Worm (Caenorhabditis elegans) whole organism, young adult: ENCODE data around the gene R05G6.10.

ENCODE experiments used
- B0035.1 ChIP-seq: sonication (generic microtip); optimal IDR thresholded peaks from 2 replicates; lab custom pipeline; 2016; ENCODE audit warnings: missing genetic modification characterization, mild to moderate bottlenecking, missing compliant biosample characterization, missing genotype, missing genetic modification reagents
- B0261.1 ChIP-seq: sonication (generic microtip); optimal IDR thresholded peaks from 2 replicates; lab custom pipeline; 2016; ENCODE audit warnings: mild to moderate bottlenecking, missing genetic modification characterization, moderate library complexity, missing compliant biosample characterization
- D2030.7 ChIP-seq: fragments of 200-800 bp; sonication (Bioruptor generic); IDR thresholded peaks from 2 replicates; pipeline ENCODE4 v1.3.6; 2022; ENCODE audit warnings: missing genetic modification reagents, missing genetic modification characterization, missing compliant biosample characterization
- F22D6.2 ChIP-seq: sonication (generic microtip); optimal IDR thresholded peaks from 2 replicates; lab custom pipeline; 2016; ENCODE audit warnings: mild to moderate bottlenecking, missing genetic modification characterization, missing compliant biosample characterization
- F33H1.4 ChIP-seq: fragments of 200-800 bp; sonication (Bioruptor generic); IDR thresholded peaks from 2 replicates; pipeline ENCODE4 v1.3.6; 2022; ENCODE audit warnings: missing genetic modification reagents, missing genetic modification characterization, missing compliant biosample characterization
- F37B4.10 ChIP-seq: fragments of 200-800 bp; sonication (Bioruptor generic); IDR thresholded peaks from 2 replicates; pipeline ENCODE4 v1.3.6; 2022; ENCODE audit warnings: missing genetic modification characterization, missing compliant biosample characterization
- F52B5.7 ChIP-seq: sonication (generic microtip); optimal IDR thresholded peaks from 2 replicates; lab custom pipeline; 2016; ENCODE audit warnings: mild to moderate bottlenecking, missing genetic modification characterization, missing compliant biosample characterization
- F57A8.1 ChIP-seq: fragments of 200-800 bp; sonication (Bioruptor generic); optimal IDR thresholded peaks from 2 replicates; lab custom pipeline; 2018; ENCODE audit warnings: mild to moderate bottlenecking, missing genetic modification characterization, moderate library complexity, missing compliant biosample characterization
- K12H6.12 ChIP-seq: fragments of 200-800 bp; sonication (Bioruptor generic); optimal IDR thresholded peaks from 2 replicates; lab custom pipeline; 2018; ENCODE audit warnings: mild to moderate bottlenecking, missing genetic modification characterization, missing compliant biosample characterization
- Y67H2A.10 ChIP-seq: fragments of 200-800 bp; sonication (Bioruptor generic); conservative IDR thresholded peaks from 2 replicates; pipeline ENCODE4 v1.3.6; 2022; ENCODE audit warnings: missing genetic modification reagents, missing genetic modification characterization, missing compliant biosample characterization
- Y95B8A.8 ChIP-seq: fragments of 200-800 bp; sonication (Bioruptor generic); IDR thresholded peaks from 2 replicates; pipeline ENCODE4 v1.3.6; 2022; ENCODE audit warnings: missing genetic modification reagents, missing genetic modification characterization, missing compliant biosample characterization
- atf-7 ChIP-seq: sonication (generic microtip); optimal IDR thresholded peaks from 2 replicates; lab custom pipeline; 2017; ENCODE audit warnings: mild to moderate bottlenecking, missing genetic modification characterization, missing compliant biosample characterization
- attf-3 ChIP-seq: fragments of 200-800 bp; sonication (Bioruptor generic); conservative IDR thresholded peaks from 2 replicates; pipeline ENCODE4 v1.3.6; 2022; ENCODE audit warnings: missing genetic modification reagents, missing genetic modification characterization, missing compliant biosample characterization
- attf-5 ChIP-seq: fragments of 200-800 bp; sonication (Bioruptor generic); optimal IDR thresholded peaks from 2 replicates; lab custom pipeline; 2018; ENCODE audit warnings: mild to moderate bottlenecking, missing genetic modification characterization, missing compliant biosample characterization
- cebp-1 ChIP-seq, 2 experiments: fragments of 200-800 bp in 1 of 2; sonication (Bioruptor generic) in 1 of 2; sonication (generic microtip) in 1 of 2; IDR thresholded peaks in 1 of 2; optimal IDR thresholded peaks in 1 of 2; 2 replicates each; pipeline versions ENCODE4 v1.3.6 to Lab custom; 2017 to 2022; ENCODE audit warnings: missing compliant biosample characterization in 2 of 2, missing genetic modification characterization in 2 of 2, mild to moderate bottlenecking in 1 of 2, missing genetic modification reagents in 1 of 2, moderate library complexity in 1 of 2
- cebp-2 ChIP-seq: fragments of 200-800 bp; sonication (Bioruptor generic); IDR thresholded peaks from 2 replicates; pipeline ENCODE4 v1.3.6; 2022; ENCODE audit warnings: missing genetic modification characterization, missing compliant biosample characterization
- ceh-40 ChIP-seq: fragments of 200-800 bp; sonication (Bioruptor generic); IDR thresholded peaks from 2 replicates; pipeline ENCODE4 v1.3.6; 2022; ENCODE audit warnings: missing genetic modification characterization, missing compliant biosample characterization
- dpl-1 ChIP-seq: fragments of 150-350 bp; optimal IDR thresholded peaks from 2 replicates; lab custom pipeline; 2014; ENCODE audit warnings: missing biosample characterization, missing genetic modification reagents, missing genetic modification characterization
- efl-1 ChIP-seq: fragments of 150-350 bp; optimal IDR thresholded peaks from 2 replicates; lab custom pipeline; 2014; ENCODE audit warnings: missing biosample characterization, missing genetic modification reagents, missing genetic modification characterization
- egl-18 ChIP-seq: fragments of 200-800 bp; sonication (Bioruptor generic); IDR thresholded peaks from 2 replicates; pipeline ENCODE4 v1.3.6; 2022; ENCODE audit warnings: missing genetic modification reagents, missing genetic modification characterization, missing compliant biosample characterization
- egrh-3 ChIP-seq: fragments of 200-800 bp; sonication (Bioruptor generic); IDR thresholded peaks from 2 replicates; pipeline ENCODE4 v1.3.6; 2022; ENCODE audit warnings: missing genetic modification reagents, missing genetic modification characterization, missing compliant biosample characterization
- fkh-3 ChIP-seq: sonication (generic microtip); optimal IDR thresholded peaks from 2 replicates; lab custom pipeline; 2016; ENCODE audit warnings: mild to moderate bottlenecking, missing genetic modification characterization, missing compliant biosample characterization
- him-1 ChIP-seq: sonication (generic microtip); optimal IDR thresholded peaks from 2 replicates; lab custom pipeline; 2016; ENCODE audit warnings: missing genotype, missing genetic modification reagents, missing genetic modification characterization, missing compliant biosample characterization
- hlh-12 ChIP-seq: sonication (generic microtip); optimal IDR thresholded peaks from 2 replicates; lab custom pipeline; 2016; ENCODE audit warnings: missing genetic modification characterization, missing compliant biosample characterization
- lag-1 ChIP-seq: fragments of 200-800 bp; sonication (Bioruptor generic); IDR thresholded peaks from 2 replicates; pipeline ENCODE4 v1.3.6; 2022; ENCODE audit warnings: missing genetic modification reagents, missing genetic modification characterization, missing compliant biosample characterization
- lin-35 ChIP-seq, 3 experiments: fragments of 150-350 bp in 2 of 3; sonication (generic microtip) in 1 of 3; optimal IDR thresholded peaks; 2 replicates each; lab custom pipeline; 2014 to 2018; ENCODE audit warnings: missing biosample characterization in 3 of 3, missing genetic modification characterization in 3 of 3, missing genetic modification reagents in 3 of 3
- lin-54 ChIP-seq: fragments of 200-800 bp; sonication (Bioruptor generic); optimal IDR thresholded peaks from 2 replicates; lab custom pipeline; 2018; ENCODE audit warnings: mild to moderate bottlenecking, missing genetic modification characterization, missing compliant biosample characterization
- lsl-1 ChIP-seq: fragments of 200-800 bp; sonication (Bioruptor generic); optimal IDR thresholded peaks from 2 replicates; lab custom pipeline; 2018; ENCODE audit warnings: mild to moderate bottlenecking, missing genetic modification characterization, moderate library complexity, missing compliant biosample characterization
- madf-6 ChIP-seq: fragments of 200-800 bp; sonication (Bioruptor generic); IDR thresholded peaks from 2 replicates; pipeline ENCODE4 v1.3.6; 2022; ENCODE audit warnings: missing genetic modification reagents, missing genetic modification characterization, missing compliant biosample characterization
- madf-8 ChIP-seq: fragments of 200-800 bp; sonication (Bioruptor generic); conservative IDR thresholded peaks from 2 replicates; pipeline ENCODE4 v1.3.6; 2022; ENCODE audit warnings: missing genetic modification reagents, missing genetic modification characterization, missing compliant biosample characterization
- mcd-1 ChIP-seq: fragments of 200-800 bp; sonication (Bioruptor generic); IDR thresholded peaks from 2 replicates; pipeline ENCODE4 v1.3.6; 2022; ENCODE audit warnings: missing genetic modification reagents, missing genetic modification characterization, missing compliant biosample characterization
- mes-4 ChIP-seq: sonication (generic microtip); optimal IDR thresholded peaks from 2 replicates; lab custom pipeline; 2016; ENCODE audit warnings: missing genotype, missing genetic modification characterization, missing compliant biosample characterization
- nhr-120 ChIP-seq: fragments of 200-800 bp; sonication (Bioruptor generic); IDR thresholded peaks from 2 replicates; pipeline ENCODE4 v1.3.6; 2022; ENCODE audit warnings: missing genetic modification characterization, missing compliant biosample characterization
- nhr-27 ChIP-seq: fragments of 200-800 bp; sonication (Bioruptor generic); optimal IDR thresholded peaks from 2 replicates; lab custom pipeline; 2018; ENCODE audit warnings: mild to moderate bottlenecking, missing genetic modification characterization, moderate library complexity, missing compliant biosample characterization
- nhr-80 ChIP-seq: sonication (generic microtip); optimal IDR thresholded peaks from 2 replicates; lab custom pipeline; 2016; ENCODE audit warnings: missing genetic modification characterization, missing compliant biosample characterization
- nhr-90 ChIP-seq: sonication (generic microtip); optimal IDR thresholded peaks from 2 replicates; lab custom pipeline; 2016; ENCODE audit warnings: missing genotype, mild to moderate bottlenecking, missing genetic modification characterization, missing compliant biosample characterization
- pbrm-1 ChIP-seq: fragments of 200-800 bp; sonication (Bioruptor generic); IDR thresholded peaks from 2 replicates; pipeline ENCODE4 v1.3.6; 2022; ENCODE audit warnings: missing genetic modification reagents, missing genetic modification characterization, missing compliant biosample characterization
- rec-8 ChIP-seq, 2 experiments: sonication (generic microtip); optimal IDR thresholded peaks; 2 replicates each; lab custom pipeline; 2016; ENCODE audit warnings: mild to moderate bottlenecking in 2 of 2, missing genetic modification characterization in 2 of 2, missing genetic modification reagents in 2 of 2, missing genotype in 2 of 2, missing biosample characterization in 1 of 2, missing compliant biosample characterization in 1 of 2, moderate library complexity in 1 of 2
- repo-1 ChIP-seq: sonication (generic microtip); optimal IDR thresholded peaks from 2 replicates; lab custom pipeline; 2017; ENCODE audit warnings: mild to moderate bottlenecking, missing genetic modification characterization, missing compliant biosample characterization
- snpc-4 ChIP-seq, 5 experiments: fragments of 150-350 bp in 1 of 5; sonication (generic microtip) in 4 of 5; optimal IDR thresholded peaks; 2 replicates each; lab custom pipeline; 2014 to 2018; ENCODE audit warnings: missing genetic modification characterization in 5 of 5, missing biosample characterization in 3 of 5, antibody characterized with exemption in 2 of 5, mild to moderate bottlenecking in 2 of 5, missing compliant biosample characterization in 2 of 5, missing genotype in 2 of 5, moderate library complexity in 2 of 5, missing genetic modification reagents in 1 of 5
- sptf-2 ChIP-seq: fragments of 200-800 bp; sonication (Bioruptor generic); optimal IDR thresholded peaks from 2 replicates; lab custom pipeline; 2018; ENCODE audit warnings: mild to moderate bottlenecking, missing genetic modification characterization, missing compliant biosample characterization
- tbp1 ChIP-seq: fragments of 200-800 bp; sonication (Bioruptor generic); optimal IDR thresholded peaks from 2 replicates; lab custom pipeline; 2018; ENCODE audit warnings: mild to moderate bottlenecking, missing genetic modification characterization, missing compliant biosample characterization
- xnd-1 ChIP-seq: sonication (generic microtip); optimal IDR thresholded peaks from 2 replicates; lab custom pipeline; 2016; ENCODE audit warnings: missing genotype, missing genetic modification reagents, missing genetic modification characterization, missing compliant biosample characterization
- zfh-2 ChIP-seq: fragments of 200-800 bp; sonication (Bioruptor generic); conservative IDR thresholded peaks from 2 replicates; pipeline ENCODE4 v1.3.6; 2022; ENCODE audit warnings: missing genetic modification reagents, missing genetic modification characterization, missing compliant biosample characterization

The R05G6.10 gene

DNA sequence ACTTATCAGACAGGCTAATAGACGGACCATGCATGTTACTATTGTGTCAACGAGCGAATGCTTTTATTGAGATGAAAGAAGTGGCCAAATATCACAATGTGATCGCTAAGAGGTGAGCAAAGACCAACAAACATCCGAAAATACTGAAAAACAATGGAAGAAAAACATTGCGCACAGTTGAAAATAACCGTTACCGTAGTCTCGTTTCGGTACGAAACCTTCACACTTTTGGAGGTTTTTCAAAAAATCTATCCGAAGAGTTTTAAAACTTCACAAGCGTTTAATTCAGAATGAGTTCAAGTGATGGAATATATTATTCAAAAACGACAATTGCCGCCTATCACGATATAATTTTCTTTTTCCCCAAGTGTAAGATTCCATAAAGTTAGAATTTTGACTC, 33.5 kb downstream of the R05G6.10 start:
- TF ChIP-seq sptf-2 (GFP tag; lab: Kevin White, UChicago) (no peak), F52B5.7 (no peak), attf-5 (GFP tag; lab: Kevin White, UChicago) (no peak), madf-8 (GFP tag; lab: Robert Waterston, UW) (no peak), him-1 (tag; lab: Kevin White, UChicago) (peak; percentile 16), zfh-2 (no peak), pbrm-1 (GFP tag; lab: Robert Waterston, UW) (no peak), lin-35 (GFP tag; optimal IDR thresholded peaks at IDR 0.05; lab: Kevin White, UChicago) (no peak), ceh-40 (GFP tag; lab: Robert Waterston, UW) (no peak), nhr-27 (tag; lab: Kevin White, UChicago) (no peak), tbp1 (GFP tag; lab: Kevin White, UChicago) (no peak), Y67H2A.10 (no peak), nhr-80 (tag; lab: Kevin White, UChicago) (no peak), snpc-4 (GFP tag; optimal IDR thresholded peaks at IDR 0.05; lab: Kevin White, UChicago) (no peak), snpc-4 (tag; optimal IDR thresholded peaks at IDR 0.05; lab: Kevin White, UChicago) (no peak), attf-3 (GFP tag; lab: Robert Waterston, UW) (peak; percentile 35; the same call in 1 of the 2 replicates), efl-1 (GFP tag; lab: Kevin White, UChicago) (peak; percentile 51), repo-1 (no peak), D2030.7 (no peak), nhr-120 (no peak), mcd-1 (no peak), nhr-90 (tag; lab: Kevin White, UChicago) (no peak), F22D6.2 (tag; lab: Kevin White, UChicago) (no peak), F57A8.1 (no peak), F33H1.4 (peak; percentile 80), F37B4.10 (GFP tag; lab: Robert Waterston, UW) (no peak), dpl-1 (GFP tag; lab: Kevin White, UChicago) (peak; percentile 40), madf-6 (peak; percentile 54; the same call in 1 of the 2 replicates), K12H6.12 (tag; lab: Kevin White, UChicago) (no peak), lsl-1 (GFP tag; lab: Kevin White, UChicago) (peak; percentile 79), atf-7 (tag; lab: Kevin White, UChicago) (no peak), B0035.1 (tag; lab: Kevin White, UChicago) (no peak), hlh-12 (tag; lab: Kevin White, UChicago) (no peak), egrh-3 (GFP tag; lab: Robert Waterston, UW) (no peak), lag-1 (GFP tag; lab: Robert Waterston, UW) (no peak), rec-8 (tag; optimal IDR thresholded peaks at IDR 0.05; lab: Kevin White, UChicago) (no peak), cebp-1 (GFP tag; IDR thresholded peaks at IDR 0.05; lab: Robert Waterston, UW) (no peak), cebp-1 (tag; optimal IDR thresholded peaks at IDR 0.05; lab: Kevin White, UChicago) (no peak), mes-4 (tag; lab: Kevin White, UChicago) (no peak), xnd-1 (tag; lab: Kevin White, UChicago) (peak; percentile 6), fkh-3 (tag; lab: Kevin White, UChicago) (no peak), cebp-2 (no peak), Y95B8A.8 (GFP tag; lab: Robert Waterston, UW) (no peak), egl-18 (no peak), lin-54 (GFP tag; lab: Kevin White, UChicago) (peak; percentile 53), B0261.1 (tag; lab: Kevin White, UChicago) (no peak)
